Worm (Caenorhabditis elegans) whole organism, mixed stage, embryonic: ENCODE results near the gene C06G3.3.

ENCODE experiments used
- M03D4.4 ChIP-seq: sonication (generic microtip); optimal IDR thresholded peaks from 2 replicates; lab custom pipeline; 2017; ENCODE audit warnings: mild to moderate bottlenecking, missing genetic modification characterization, missing compliant biosample characterization
- bed-3 ChIP-seq: fragments of 200-800 bp; sonication (Bioruptor generic); optimal IDR thresholded peaks from 3 replicates; lab custom pipeline; 2018; ENCODE audit warnings: mild to moderate bottlenecking, missing genetic modification characterization, moderate library complexity, missing compliant biosample characterization
- blmp-1 ChIP-seq: fragments of 150-350 bp; optimal IDR thresholded peaks from 2 replicates; lab custom pipeline; 2014; ENCODE audit warnings: missing biosample characterization, missing genetic modification characterization
- ceh-39 ChIP-seq: fragments of 150-350 bp; optimal IDR thresholded peaks from 2 replicates; lab custom pipeline; 2014; ENCODE audit warnings: missing biosample characterization, missing genetic modification characterization
- ceh-83 ChIP-seq: fragments of 200-800 bp; sonication (Bioruptor generic); optimal IDR thresholded peaks from 2 replicates; lab custom pipeline; 2018; ENCODE audit warnings: mild to moderate bottlenecking, missing genetic modification characterization, missing compliant biosample characterization
- ces-1 ChIP-seq: fragments of 150-350 bp; optimal IDR thresholded peaks from 2 replicates; lab custom pipeline; 2014; ENCODE audit warnings: missing biosample characterization, missing genetic modification reagents, missing genetic modification characterization
- cnd-1 ChIP-seq: fragments of 200-800 bp; sonication (Bioruptor generic); optimal IDR thresholded peaks from 2 replicates; lab custom pipeline; 2018; ENCODE audit warnings: mild to moderate bottlenecking, missing genetic modification characterization, missing compliant biosample characterization
- drap-1 ChIP-seq: fragments of 200-800 bp; sonication (Bioruptor generic); optimal IDR thresholded peaks from 3 replicates; lab custom pipeline; 2018; ENCODE audit warnings: mild to moderate bottlenecking, missing genetic modification characterization, missing compliant biosample characterization
- elt-1 ChIP-seq: sonication (generic microtip); optimal IDR thresholded peaks from 2 replicates; lab custom pipeline; 2017; ENCODE audit warnings: missing genetic modification characterization, mild to moderate bottlenecking, missing compliant biosample characterization, antibody characterized with exemption, moderate library complexity, borderline replicate concordance; ENCODE audit not compliant: insufficient read depth
- elt-3 ChIP-seq: fragments of 150-350 bp; optimal IDR thresholded peaks from 2 replicates; lab custom pipeline; 2014; ENCODE audit warnings: missing biosample characterization, missing genetic modification characterization
- flh-1 ChIP-seq: fragments of 200-800 bp; sonication (Bioruptor generic); optimal IDR thresholded peaks from 2 replicates; lab custom pipeline; 2018; ENCODE audit warnings: mild to moderate bottlenecking, missing genetic modification characterization, moderate library complexity, missing compliant biosample characterization
- ham-2 ChIP-seq: fragments of 200-800 bp; sonication (Bioruptor generic); optimal IDR thresholded peaks from 2 replicates; lab custom pipeline; 2018; ENCODE audit warnings: mild to moderate bottlenecking, missing genetic modification characterization, missing compliant biosample characterization
- hlh-1 ChIP-seq: fragments of 150-350 bp; optimal IDR thresholded peaks from 2 replicates; lab custom pipeline; 2014; ENCODE audit warnings: missing biosample characterization, missing genetic modification reagents, missing genetic modification characterization
- lin-13 ChIP-seq: fragments of 150-350 bp; optimal IDR thresholded peaks from 2 replicates; lab custom pipeline; 2014; ENCODE audit warnings: missing biosample characterization, missing genetic modification characterization
- lin-32 ChIP-seq: fragments of 200-800 bp; sonication (Bioruptor generic); optimal IDR thresholded peaks from 2 replicates; lab custom pipeline; 2018; ENCODE audit warnings: mild to moderate bottlenecking, missing genetic modification characterization, missing compliant biosample characterization
- lsy-2 ChIP-seq: fragments of 150-350 bp; optimal IDR thresholded peaks from 2 replicates; lab custom pipeline; 2014; ENCODE audit warnings: missing biosample characterization, missing genetic modification characterization
- mep-1 ChIP-seq: fragments of 150-350 bp; optimal IDR thresholded peaks from 2 replicates; lab custom pipeline; 2017; ENCODE audit warnings: missing biosample characterization, missing genetic modification reagents, missing genetic modification characterization, inconsistent platforms
- mls-2 ChIP-seq: sonication (generic microtip); optimal IDR thresholded peaks from 2 replicates; lab custom pipeline; 2016; ENCODE audit warnings: mild to moderate bottlenecking, missing genetic modification characterization, moderate library complexity, missing compliant biosample characterization
- nhr-12 ChIP-seq: fragments of 150-350 bp; optimal IDR thresholded peaks from 2 replicates; lab custom pipeline; 2014; ENCODE audit warnings: missing biosample characterization, missing genetic modification characterization
- nhr-2 ChIP-seq: fragments of 150-350 bp; optimal IDR thresholded peaks from 2 replicates; lab custom pipeline; 2014; ENCODE audit warnings: missing biosample characterization, missing genetic modification characterization
- nhr-237 ChIP-seq: fragments of 150-350 bp; optimal IDR thresholded peaks from 2 replicates; lab custom pipeline; 2014; ENCODE audit warnings: missing biosample characterization, missing genetic modification characterization
- nhr-28 ChIP-seq: fragments of 150-350 bp; optimal IDR thresholded peaks from 2 replicates; lab custom pipeline; 2014; ENCODE audit warnings: missing biosample characterization, missing genetic modification characterization
- nhr-76 ChIP-seq: sonication (generic microtip); optimal IDR thresholded peaks from 2 replicates; lab custom pipeline; 2017; ENCODE audit warnings: missing biosample characterization, missing genetic modification characterization
- pha-4 ChIP-seq: fragments of 150-350 bp; optimal IDR thresholded peaks from 2 replicates; lab custom pipeline; 2018; ENCODE audit warnings: missing biosample characterization, missing genetic modification reagents, missing genetic modification characterization
- snpc-4 ChIP-seq: fragments of 150-350 bp; optimal IDR thresholded peaks from 2 replicates; lab custom pipeline; 2014; ENCODE audit warnings: missing biosample characterization, missing genetic modification characterization
- sptf-1 ChIP-seq: sonication (generic microtip); optimal IDR thresholded peaks from 2 replicates; lab custom pipeline; 2017; ENCODE audit warnings: mild to moderate bottlenecking, missing genetic modification characterization, moderate library complexity, missing compliant biosample characterization
- tbx-8 ChIP-seq: fragments of 200-800 bp; sonication (Bioruptor generic); optimal IDR thresholded peaks from 2 replicates; lab custom pipeline; 2018; ENCODE audit warnings: mild to moderate bottlenecking, missing genetic modification characterization, moderate library complexity, missing compliant biosample characterization
- unc-120 ChIP-seq: sonication (generic microtip); optimal IDR thresholded peaks from 2 replicates; lab custom pipeline; 2017; ENCODE audit warnings: missing genetic modification characterization, missing compliant biosample characterization; ENCODE audit not compliant: poor library complexity, severe bottlenecking
- unc-39 ChIP-seq: fragments of 150-350 bp; optimal IDR thresholded peaks from 2 replicates; lab custom pipeline; 2014; ENCODE audit warnings: missing biosample characterization, missing genetic modification characterization
- unc-62 ChIP-seq: fragments of 150-350 bp; optimal IDR thresholded peaks from 2 replicates; lab custom pipeline; 2014; ENCODE audit warnings: missing biosample characterization, missing genetic modification reagents, missing genetic modification characterization
- zip-8 ChIP-seq: fragments of 150-350 bp; optimal IDR thresholded peaks from 2 replicates; lab custom pipeline; 2014; ENCODE audit warnings: missing biosample characterization, missing genetic modification characterization

Gene C06G3.3

DNA sequence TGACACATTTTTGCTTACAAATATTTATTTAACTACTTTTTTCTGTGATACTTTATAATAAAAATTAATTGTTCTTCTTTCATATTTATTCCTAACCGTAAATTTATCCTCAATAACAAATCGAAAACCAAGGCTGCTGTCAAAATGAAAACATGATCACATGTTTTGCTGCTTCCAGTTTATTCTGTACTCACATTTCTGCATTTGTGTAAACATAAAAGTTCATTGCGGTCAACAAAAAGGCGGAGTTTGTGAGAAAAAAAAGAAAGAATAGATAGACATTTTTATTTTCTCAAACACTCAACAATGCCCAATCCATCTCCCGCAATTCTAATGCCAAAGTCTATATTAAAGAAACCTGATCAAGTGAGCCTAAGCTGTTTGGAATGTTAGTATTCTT is at the start of gene C06G3.3:
TSS of gene C06G3.3 (plus strand) at position 301 of the 400 bp plus-strand sequence.
- TF ChIP-seq tbx-8 (GFP tag; lab: Kevin White, UChicago) (no peak), nhr-12 (tag; lab: Kevin White, UChicago) (no peak), sptf-1 (no peak), M03D4.4 (no peak), hlh-1 (tag; lab: Kevin White, UChicago) (no peak), nhr-237 (tag; lab: Kevin White, UChicago) (no peak), blmp-1 (tag; lab: Kevin White, UChicago) (no peak), unc-39 (tag; lab: Kevin White, UChicago) (no peak), flh-1 (GFP tag; lab: Kevin White, UChicago) (no peak), mep-1 (tag; lab: Kevin White, UChicago) (no peak), unc-120 (no peak), lsy-2 (tag; lab: Kevin White, UChicago) (no peak), snpc-4 (no peak), cnd-1 (tag; lab: Kevin White, UChicago) (no peak), ceh-83 (GFP tag; lab: Kevin White, UChicago) (no peak), nhr-28 (tag; lab: Kevin White, UChicago) (no peak), ham-2 (no peak), lin-13 (tag; lab: Kevin White, UChicago) (no peak)

DNA sequence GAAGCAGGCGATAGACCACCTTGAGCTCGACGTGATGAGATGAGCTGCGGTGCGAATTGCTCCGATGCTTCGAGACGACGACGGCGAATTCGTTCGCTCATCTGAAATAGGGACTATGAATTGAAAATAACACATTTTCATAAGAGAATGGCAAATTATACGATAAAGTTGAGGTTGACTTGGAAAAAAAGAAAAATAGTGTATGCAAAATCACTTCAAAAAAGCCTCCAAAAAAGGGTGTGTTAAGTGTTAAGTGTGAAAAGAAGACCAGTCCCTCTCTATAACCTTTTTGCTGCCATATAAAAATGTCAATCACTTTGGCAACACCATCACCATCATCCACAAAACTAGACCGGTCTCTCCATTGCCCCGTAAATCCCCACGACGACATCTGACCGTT is 49.1 kb upstream of the C06G3.3 start, which contains the start of gene prkl-1:
TSS of gene prkl-1 (minus strand) at position 101 of the 400 bp plus-strand sequence.
- no peak for TF ChIP-seq ceh-39
- no peak for TF ChIP-seq elt-1 (tag; lab: Kevin White, UChicago)
- no peak for TF ChIP-seq ces-1
- no peak for TF ChIP-seq ceh-83 (GFP tag; lab: Kevin White, UChicago)
- TF ChIP-seq unc-120: no peak
- TF ChIP-seq mep-1 (tag; lab: Kevin White, UChicago): no peak
- no peak for TF ChIP-seq nhr-2 (tag; lab: Kevin White, UChicago)
- no peak for TF ChIP-seq unc-39 (tag; lab: Kevin White, UChicago)
- no peak for TF ChIP-seq hlh-1 (tag; lab: Kevin White, UChicago)
- TF ChIP-seq nhr-76: no peak
- TF ChIP-seq lsy-2 (tag; lab: Kevin White, UChicago): no peak
- TF ChIP-seq zip-8 (tag; lab: Kevin White, UChicago): no peak
- no peak for TF ChIP-seq ham-2
- no peak for TF ChIP-seq blmp-1 (tag; lab: Kevin White, UChicago)
- no peak for TF ChIP-seq lin-32 (GFP tag; lab: Kevin White, UChicago)
- no peak for TF ChIP-seq flh-1 (GFP tag; lab: Kevin White, UChicago)

DNA sequence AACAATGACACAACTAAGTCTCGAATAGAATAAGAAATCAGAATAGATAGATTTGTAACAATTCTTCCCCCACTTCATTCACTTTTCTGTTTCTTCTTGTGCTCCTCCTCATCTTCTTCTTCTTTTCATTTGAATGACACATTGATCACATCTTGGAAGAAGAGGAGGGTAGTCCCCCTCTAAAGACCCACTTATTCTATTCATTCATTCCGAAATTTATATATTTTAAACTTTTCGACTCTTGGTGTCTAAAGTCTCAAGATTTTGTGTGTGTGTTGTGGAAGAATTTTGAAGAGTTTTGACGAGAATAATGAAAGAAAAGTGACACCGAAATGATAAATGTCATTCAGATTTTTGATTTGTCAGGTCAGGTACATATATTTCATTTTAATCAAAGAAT is 44.9 kb upstream of the C06G3.3 start:
- no peak for TF ChIP-seq tbx-8 (GFP tag; lab: Kevin White, UChicago)
- TF ChIP-seq bed-3 (GFP tag; lab: Kevin White, UChicago): no peak
- no peak for TF ChIP-seq nhr-237 (tag; lab: Kevin White, UChicago)
- no peak for TF ChIP-seq flh-1 (GFP tag; lab: Kevin White, UChicago)
- no peak for TF ChIP-seq pha-4 (tag; lab: Kevin White, UChicago)
- peak; percentile 64 for TF ChIP-seq unc-62 (GFP tag; lab: Kevin White, UChicago)
- TF ChIP-seq ces-1: peak; percentile 13
- no peak for TF ChIP-seq lin-32 (GFP tag; lab: Kevin White, UChicago)
- no peak for TF ChIP-seq elt-3 (tag; lab: Kevin White, UChicago)
- no peak for TF ChIP-seq ham-2
- TF ChIP-seq nhr-2 (tag; lab: Kevin White, UChicago): no peak
- no peak for TF ChIP-seq blmp-1 (tag; lab: Kevin White, UChicago)
- TF ChIP-seq ceh-39: no peak
- TF ChIP-seq unc-120: peak; percentile 30
- TF ChIP-seq elt-1 (tag; lab: Kevin White, UChicago): no peak
- TF ChIP-seq lsy-2 (tag; lab: Kevin White, UChicago): no peak
- no peak for TF ChIP-seq drap-1 (GFP tag; lab: Kevin White, UChicago)
- no peak for TF ChIP-seq lin-13 (tag; lab: Kevin White, UChicago)
- no peak for TF ChIP-seq mls-2 (tag; lab: Kevin White, UChicago)

DNA sequence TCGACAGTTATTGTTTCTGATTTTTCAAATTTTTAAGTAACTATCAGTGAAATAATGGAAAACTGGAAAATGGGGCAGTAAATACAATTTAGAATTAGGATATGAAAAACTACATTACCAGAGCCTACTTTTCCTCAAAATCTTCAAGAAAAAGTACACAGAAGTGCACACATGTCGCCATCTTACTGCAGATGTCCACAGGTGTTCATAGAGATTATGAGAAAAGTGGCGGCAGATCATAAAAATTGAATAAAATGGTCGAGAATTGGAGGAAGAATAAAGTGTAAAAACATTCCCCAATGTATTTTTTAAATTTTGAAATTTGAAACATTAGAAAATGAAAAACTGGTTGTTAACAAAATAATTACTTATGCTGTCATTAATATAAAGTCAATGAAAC is 38.0 kb upstream of the C06G3.3 start:
- TF ChIP-seq nhr-28 (tag; lab: Kevin White, UChicago): no peak
- TF ChIP-seq lin-32 (GFP tag; lab: Kevin White, UChicago): peak; percentile 91

DNA sequence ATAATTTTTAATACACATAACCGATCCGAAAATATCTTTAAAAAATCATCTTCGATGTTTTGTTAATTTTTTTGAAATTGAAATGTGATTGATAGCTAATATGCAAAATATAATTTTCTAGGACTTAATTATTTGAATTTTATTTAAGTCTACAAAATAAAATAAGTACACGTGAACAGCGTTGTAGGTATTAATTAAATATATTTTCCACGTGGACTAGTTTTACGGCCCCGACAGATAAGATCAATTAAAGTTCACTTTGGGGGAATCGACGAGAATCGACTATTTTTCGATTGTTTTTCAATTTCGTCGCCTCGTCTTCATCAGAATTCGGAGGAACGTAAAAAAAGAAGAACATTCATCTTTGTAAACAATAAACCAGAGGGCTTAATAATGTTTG is 36.7 kb upstream of the C06G3.3 start, which contains the start of gene C25A8.5:
TSS of gene C25A8.5 (plus strand) at position 301 of the 400 bp plus-strand sequence.
- no peak for TF ChIP-seq unc-120
- TF ChIP-seq elt-3 (tag; lab: Kevin White, UChicago): no peak
- TF ChIP-seq unc-39 (tag; lab: Kevin White, UChicago): no peak
- TF ChIP-seq, all 35 proteins: peak for 0
